Fruit fly (Drosophila melanogaster): ENCODE results near the gene sgg.

Gene sgg

dm6 chrX:2608470-2609157 lies 25.1 kb upstream of the sgg start, which contains the start of gene Smyd3 (continued):
- TF ChIP-seq Aef1 (GFP tag; IDR thresholded peaks at IDR 0.05), result peak; percentile 87
- TF ChIP-seq B-H2 (GFP tag; optimal IDR thresholded peaks at IDR 0.05), result peak; percentile 52
- no peak for TF ChIP-seq ash1 (GFP tag; optimal IDR thresholded peaks at IDR 0.05)
- peak; percentile 38 for TF ChIP-seq CG15696 (tag; optimal IDR thresholded peaks at IDR 0.05)
- TF ChIP-seq Poxn (GFP tag; IDR thresholded peaks at IDR 0.05), result no peak
- TF ChIP-seq dysf (GFP tag; IDR thresholded peaks at IDR 0.05), result peak; percentile 84
- TF ChIP-seq luna (GFP tag; optimal IDR thresholded peaks at IDR 0.05), result peak; percentile 52
- peak; percentile 24; the same call in 1 of the 2 replicates for TF ChIP-seq Ravus (GFP tag; IDR thresholded peaks at IDR 0.05)
- TF ChIP-seq CG12104 (GFP tag; optimal IDR thresholded peaks at IDR 0.05), result peak; percentile 1
- TF ChIP-seq CG6175 (GFP tag; IDR thresholded peaks at IDR 0.05), result peak; percentile 67; the same call in 1 of the 3 replicates
- TF ChIP-seq her (GFP tag; optimal IDR thresholded peaks at IDR 0.05), result peak; percentile 67
- no peak for TF ChIP-seq gem (tag; optimal IDR thresholded peaks at IDR 0.05)
- peak; percentile 78 for TF ChIP-seq ems (GFP tag; optimal IDR thresholded peaks at IDR 0.05)
- peak; percentile 39 for TF ChIP-seq Sry-δ (GFP tag; optimal IDR thresholded peaks at IDR 0.05)
- TF ChIP-seq CG8478 (optimal IDR thresholded peaks at IDR 0.05), result no peak
- TF ChIP-seq Hr78 (GFP tag; optimal IDR thresholded peaks at IDR 0.05), result no peak
- no peak for TF ChIP-seq ato (GFP tag; IDR thresholded peaks at IDR 0.05; ENCODE audit: partially characterized antibody)
- no peak for TF ChIP-seq knrl (GFP tag; IDR thresholded peaks at IDR 0.05; ENCODE audit: partially characterized antibody)
- peak; percentile 84 for TF ChIP-seq CG3847 (GFP tag; IDR thresholded peaks at IDR 0.05)
- TF ChIP-seq Myb (GFP tag; optimal IDR thresholded peaks at IDR 0.05), result peak; percentile 43
- peak; percentile 76 for TF ChIP-seq CG17359 (tag; optimal IDR thresholded peaks at IDR 0.05)
- peak; percentile 63 for TF ChIP-seq gcm2 (GFP tag; optimal IDR thresholded peaks at IDR 0.05)
- peak; percentile 58 for TF ChIP-seq CG7786 (GFP tag; optimal IDR thresholded peaks at IDR 0.05)
- TF ChIP-seq Atf6 (GFP tag; IDR thresholded peaks at IDR 0.05), result peak; percentile 84
- peak; percentile 58 for TF ChIP-seq CG14710 (tag; optimal IDR thresholded peaks at IDR 0.05)
- no peak for TF ChIP-seq sna (GFP tag; IDR thresholded peaks at IDR 0.05; ENCODE audit: partially characterized antibody)
- TF ChIP-seq Gsc (GFP tag; IDR thresholded peaks at IDR 0.05), result no peak
- TF ChIP-seq CG30020 (tag; optimal IDR thresholded peaks at IDR 0.05), result peak; percentile 21
- peak; percentile 44; the same call in 1 of the 3 replicates for TF ChIP-seq CG11560 (tag; IDR thresholded peaks at IDR 0.05)
- peak; percentile 63 for TF ChIP-seq CG1647 (GFP tag; optimal IDR thresholded peaks at IDR 0.05)
- peak; percentile 90 for TF ChIP-seq MBD-R2 (GFP tag; IDR thresholded peaks at IDR 0.05)
- TF ChIP-seq tll (GFP tag; optimal IDR thresholded peaks at IDR 0.05), result no peak
- peak; percentile 53 for TF ChIP-seq tup (GFP tag; optimal IDR thresholded peaks at IDR 0.05)
- peak; percentile 18 for TF ChIP-seq CG3163 (GFP tag; optimal IDR thresholded peaks at IDR 0.05)
- peak; percentile 79; the same call in 1 of the 2 replicates for TF ChIP-seq stc (GFP tag; IDR thresholded peaks at IDR 0.05)
- TF ChIP-seq CG12659 (GFP tag; optimal IDR thresholded peaks at IDR 0.05), result peak; percentile 70
- TF ChIP-seq CG42726 (GFP tag; IDR thresholded peaks at IDR 0.05; ENCODE audit: partially characterized antibody), result no peak
- peak; percentile 29 for TF ChIP-seq CG12299 (tag; optimal IDR thresholded peaks at IDR 0.05)
- TF ChIP-seq repo (GFP tag; optimal IDR thresholded peaks at IDR 0.05), result peak; percentile 21
- TF ChIP-seq eyg (GFP tag; optimal IDR thresholded peaks at IDR 0.05), result peak; percentile 62
- TF ChIP-seq chinmo (GFP tag; IDR thresholded peaks at IDR 0.05; ENCODE audit: partially characterized antibody), result no peak
- TF ChIP-seq cwo (GFP tag; optimal IDR thresholded peaks at IDR 0.05), result peak; percentile 64
- TF ChIP-seq CG2199 (GFP tag; IDR thresholded peaks at IDR 0.05), result no peak
- peak; percentile 75 for TF ChIP-seq CG12155 (GFP tag; optimal IDR thresholded peaks at IDR 0.05)
- TF ChIP-seq CG33213 (GFP tag; optimal IDR thresholded peaks at IDR 0.05), result peak; percentile 72
- TF ChIP-seq E2f2 (GFP tag; IDR thresholded peaks at IDR 0.05), result peak; percentile 67
- peak; percentile 73 for TF ChIP-seq CG13424 (tag; optimal IDR thresholded peaks at IDR 0.05)
- TF ChIP-seq stwl (tag; optimal IDR thresholded peaks at IDR 0.05), result peak; percentile 17
- peak; percentile 69 for TF ChIP-seq CG8924 (tag; optimal IDR thresholded peaks at IDR 0.05)

Data from whole organism, embryonic.